Fruit fly (Drosophila melanogaster): Measurements from ENCODE around the gene Itgbn.

Itgbn gene

DNA sequence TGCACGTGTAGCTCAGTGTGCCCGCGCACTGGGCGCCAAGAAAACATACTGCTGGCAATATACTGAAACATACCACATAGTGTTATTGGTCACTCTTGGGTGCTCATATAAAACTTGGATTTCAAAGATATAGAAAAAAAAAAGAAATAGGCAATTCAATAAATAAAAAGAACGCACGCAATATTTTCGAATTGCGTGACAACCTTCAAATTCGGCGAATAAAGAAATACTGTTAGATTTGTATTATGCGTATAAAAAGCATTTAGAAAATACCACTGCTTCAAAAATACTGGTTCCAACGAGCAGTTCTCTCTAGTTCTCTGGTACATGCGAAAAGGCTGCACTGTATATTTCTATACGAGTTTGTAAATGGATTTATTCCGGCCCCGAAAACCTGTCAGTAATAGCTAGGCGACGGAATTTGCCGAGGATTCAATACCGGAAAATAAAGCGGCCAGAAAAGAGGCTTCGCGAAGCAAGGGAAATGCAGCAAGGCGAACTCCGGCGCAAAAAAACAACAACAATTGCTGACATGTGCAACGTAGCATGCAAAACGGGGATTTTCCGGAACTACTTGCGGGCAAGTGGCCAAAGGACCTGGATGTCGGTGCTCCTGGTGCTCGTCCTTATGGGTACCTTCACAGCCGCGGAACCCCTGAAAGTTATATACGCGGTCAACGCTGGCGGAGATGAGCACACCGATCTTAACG is 49.7 kb downstream of the Itgbn start, which contains the start of gene CG9257 (continued):
- TF ChIP-seq CG9727 (GFP tag; optimal IDR thresholded peaks at IDR 0.05) (no peak), Oaz (GFP tag; IDR thresholded peaks at IDR 0.05) (no peak), zen (tag; optimal IDR thresholded peaks at IDR 0.05) (peak; percentile 18), CG7786 (GFP tag; optimal IDR thresholded peaks at IDR 0.05) (peak; percentile 0), Sry-β (GFP tag; optimal IDR thresholded peaks at IDR 0.05) (peak; percentile 4), trem (tag; optimal IDR thresholded peaks at IDR 0.05) (peak; percentile 23), Dp (GFP tag; optimal IDR thresholded peaks at IDR 0.05) (peak; percentile 66), CG4820 (GFP tag; optimal IDR thresholded peaks at IDR 0.05) (no peak), dm (GFP tag; optimal IDR thresholded peaks at IDR 0.05) (peak; percentile 97), CG17568 (GFP tag; optimal IDR thresholded peaks at IDR 0.05) (no peak), nerfin-1 (tag; optimal IDR thresholded peaks at IDR 0.05) (no peak), oc (tag; optimal IDR thresholded peaks at IDR 0.05) (no peak), amos (GFP tag; IDR thresholded peaks at IDR 0.05; ENCODE audit: partially characterized antibody) (no peak), CG6683 (GFP tag; optimal IDR thresholded peaks at IDR 0.05) (no peak), gro (GFP tag; optimal IDR thresholded peaks at IDR 0.05) (peak; percentile 34), CG12659 (GFP tag; optimal IDR thresholded peaks at IDR 0.05) (peak; percentile 65), NFAT (GFP tag; IDR thresholded peaks at IDR 0.05) (0 out of 2 replicates have a peak, but pooled peaks have one; percentile 4), kay (GFP tag; optimal IDR thresholded peaks at IDR 0.05) (no peak), fru (optimal IDR thresholded peaks at IDR 0.05) (no peak), chinmo (GFP tag; IDR thresholded peaks at IDR 0.05; ENCODE audit: partially characterized antibody) (0 out of 4 replicates have a peak, but pooled peaks have one; percentile 10), Six4 (GFP tag; optimal IDR thresholded peaks at IDR 0.05) (no peak), Bgb (GFP tag; IDR thresholded peaks at IDR 0.05; ENCODE audit: partially characterized antibody) (no peak), dan (GFP tag; IDR thresholded peaks at IDR 0.05) (no peak), YL-1 (GFP tag; optimal IDR thresholded peaks at IDR 0.05) (peak; percentile 87), CG18619 (GFP tag; optimal IDR thresholded peaks at IDR 0.05) (no peak), dpn (GFP tag; optimal IDR thresholded peaks at IDR 0.05) (no peak), CG4617 (GFP tag; optimal IDR thresholded peaks at IDR 0.05; ENCODE audit: borderline replicate concordance) (peak; percentile 48), Max (GFP tag; optimal IDR thresholded peaks at IDR 0.05) (peak; percentile 94), Hmr (GFP tag; optimal IDR thresholded peaks at IDR 0.05) (peak; percentile 38), CG9797 (GFP tag; optimal IDR thresholded peaks at IDR 0.05) (peak; percentile 86), Stat92E (GFP tag; optimal IDR thresholded peaks at IDR 0.05) (peak in 1 of 3 experiments; percentile 32), CG9932 (GFP tag; IDR thresholded peaks at IDR 0.05) (0 out of 2 replicates have a peak, but pooled peaks have one; percentile 38), grau (tag; optimal IDR thresholded peaks at IDR 0.05) (peak; percentile 90), CG12391 (tag; optimal IDR thresholded peaks at IDR 0.05) (peak; percentile 33), CG10267 (tag; optimal IDR thresholded peaks at IDR 0.05) (peak; percentile 46), Hmx (GFP tag; optimal IDR thresholded peaks at IDR 0.05) (no peak), sens (GFP tag) (peak; percentile 91), Rfx (GFP tag; IDR thresholded peaks at IDR 0.05) (0 out of 2 replicates have a peak, but pooled peaks have one; percentile 9), Adf1 (GFP tag; IDR thresholded peaks at IDR 0.05) (no peak), CG14710 (tag; optimal IDR thresholded peaks at IDR 0.05) (peak; percentile 59), CG18011 (GFP tag; optimal IDR thresholded peaks at IDR 0.05) (peak; percentile 38), Pdp1 (GFP tag; optimal IDR thresholded peaks at IDR 0.05) (peak in 1 of 2 experiments; percentile 33), Mes4 (GFP tag; optimal IDR thresholded peaks at IDR 0.05) (peak; percentile 7), tin (GFP tag; optimal IDR thresholded peaks at IDR 0.05) (no peak), CG18764 (GFP tag; optimal IDR thresholded peaks at IDR 0.05) (no peak), CG2116 (GFP tag; optimal IDR thresholded peaks at IDR 0.05) (peak; percentile 36), lmd (GFP tag; IDR thresholded peaks at IDR 0.05) (no peak), bab2 (GFP tag; optimal IDR thresholded peaks at IDR 0.05) (peak; percentile 6), CG4424 (GFP tag; optimal IDR thresholded peaks at IDR 0.05) (peak; percentile 20)

Measured in whole organism, embryonic.